Worm (Caenorhabditis elegans) whole organism, mixed stage, embryonic: ENCODE data around the gene C05D11.8.
A peak's percentile ranks its signal among the peaks of the same experiment; 100 is the strongest.

Experiments
- M03D4.4 ChIP-seq: sonication (generic microtip); optimal IDR thresholded peaks from 2 replicates; lab custom pipeline; 2017; ENCODE audit warnings: mild to moderate bottlenecking, missing genetic modification characterization, missing compliant biosample characterization
- bed-3 ChIP-seq: fragments of 200-800 bp; sonication (Bioruptor generic); optimal IDR thresholded peaks from 3 replicates; lab custom pipeline; 2018; ENCODE audit warnings: mild to moderate bottlenecking, missing genetic modification characterization, moderate library complexity, missing compliant biosample characterization
- blmp-1 ChIP-seq: fragments of 150-350 bp; optimal IDR thresholded peaks from 2 replicates; lab custom pipeline; 2014; ENCODE audit warnings: missing biosample characterization, missing genetic modification characterization
- ceh-39 ChIP-seq: fragments of 150-350 bp; optimal IDR thresholded peaks from 2 replicates; lab custom pipeline; 2014; ENCODE audit warnings: missing biosample characterization, missing genetic modification characterization
- ceh-43 ChIP-seq: fragments of 200-800 bp; sonication (Bioruptor generic); optimal IDR thresholded peaks from 2 replicates; lab custom pipeline; 2018; ENCODE audit warnings: mild to moderate bottlenecking, missing genetic modification characterization, moderate library complexity, missing compliant biosample characterization
- ceh-83 ChIP-seq: fragments of 200-800 bp; sonication (Bioruptor generic); optimal IDR thresholded peaks from 2 replicates; lab custom pipeline; 2018; ENCODE audit warnings: mild to moderate bottlenecking, missing genetic modification characterization, missing compliant biosample characterization
- ces-1 ChIP-seq: fragments of 150-350 bp; optimal IDR thresholded peaks from 2 replicates; lab custom pipeline; 2014; ENCODE audit warnings: missing biosample characterization, missing genetic modification reagents, missing genetic modification characterization
- cnd-1 ChIP-seq: fragments of 200-800 bp; sonication (Bioruptor generic); optimal IDR thresholded peaks from 2 replicates; lab custom pipeline; 2018; ENCODE audit warnings: mild to moderate bottlenecking, missing genetic modification characterization, missing compliant biosample characterization
- drap-1 ChIP-seq: fragments of 200-800 bp; sonication (Bioruptor generic); optimal IDR thresholded peaks from 3 replicates; lab custom pipeline; 2018; ENCODE audit warnings: mild to moderate bottlenecking, missing genetic modification characterization, missing compliant biosample characterization
- elt-1 ChIP-seq: sonication (generic microtip); optimal IDR thresholded peaks from 2 replicates; lab custom pipeline; 2017; ENCODE audit warnings: missing genetic modification characterization, mild to moderate bottlenecking, missing compliant biosample characterization, antibody characterized with exemption, moderate library complexity, borderline replicate concordance; ENCODE audit not compliant: insufficient read depth
- flh-1 ChIP-seq: fragments of 200-800 bp; sonication (Bioruptor generic); optimal IDR thresholded peaks from 2 replicates; lab custom pipeline; 2018; ENCODE audit warnings: mild to moderate bottlenecking, missing genetic modification characterization, moderate library complexity, missing compliant biosample characterization
- ham-2 ChIP-seq: fragments of 200-800 bp; sonication (Bioruptor generic); optimal IDR thresholded peaks from 2 replicates; lab custom pipeline; 2018; ENCODE audit warnings: mild to moderate bottlenecking, missing genetic modification characterization, missing compliant biosample characterization
- hlh-1 ChIP-seq: fragments of 150-350 bp; optimal IDR thresholded peaks from 2 replicates; lab custom pipeline; 2014; ENCODE audit warnings: missing biosample characterization, missing genetic modification reagents, missing genetic modification characterization
- lin-13 ChIP-seq: fragments of 150-350 bp; optimal IDR thresholded peaks from 2 replicates; lab custom pipeline; 2014; ENCODE audit warnings: missing biosample characterization, missing genetic modification characterization
- lin-32 ChIP-seq: fragments of 200-800 bp; sonication (Bioruptor generic); optimal IDR thresholded peaks from 2 replicates; lab custom pipeline; 2018; ENCODE audit warnings: mild to moderate bottlenecking, missing genetic modification characterization, missing compliant biosample characterization
- lsy-2 ChIP-seq: fragments of 150-350 bp; optimal IDR thresholded peaks from 2 replicates; lab custom pipeline; 2014; ENCODE audit warnings: missing biosample characterization, missing genetic modification characterization
- mab-5 ChIP-seq: fragments of 150-350 bp; optimal IDR thresholded peaks from 2 replicates; lab custom pipeline; 2014; ENCODE audit warnings: missing biosample characterization, missing genetic modification characterization
- mep-1 ChIP-seq: fragments of 150-350 bp; optimal IDR thresholded peaks from 2 replicates; lab custom pipeline; 2017; ENCODE audit warnings: missing biosample characterization, missing genetic modification reagents, missing genetic modification characterization, inconsistent platforms
- mls-2 ChIP-seq: sonication (generic microtip); optimal IDR thresholded peaks from 2 replicates; lab custom pipeline; 2016; ENCODE audit warnings: mild to moderate bottlenecking, missing genetic modification characterization, moderate library complexity, missing compliant biosample characterization
- nhr-2 ChIP-seq: fragments of 150-350 bp; optimal IDR thresholded peaks from 2 replicates; lab custom pipeline; 2014; ENCODE audit warnings: missing biosample characterization, missing genetic modification characterization
- nhr-237 ChIP-seq: fragments of 150-350 bp; optimal IDR thresholded peaks from 2 replicates; lab custom pipeline; 2014; ENCODE audit warnings: missing biosample characterization, missing genetic modification characterization
- nhr-28 ChIP-seq: fragments of 150-350 bp; optimal IDR thresholded peaks from 2 replicates; lab custom pipeline; 2014; ENCODE audit warnings: missing biosample characterization, missing genetic modification characterization
- nhr-76 ChIP-seq: sonication (generic microtip); optimal IDR thresholded peaks from 2 replicates; lab custom pipeline; 2017; ENCODE audit warnings: missing biosample characterization, missing genetic modification characterization
- pha-4 ChIP-seq: fragments of 150-350 bp; optimal IDR thresholded peaks from 2 replicates; lab custom pipeline; 2018; ENCODE audit warnings: missing biosample characterization, missing genetic modification reagents, missing genetic modification characterization
- sem-2 ChIP-seq: fragments of 200-800 bp; sonication (Bioruptor generic); optimal IDR thresholded peaks from 2 replicates; lab custom pipeline; 2018; ENCODE audit warnings: mild to moderate bottlenecking, missing genetic modification characterization, missing compliant biosample characterization
- snpc-4 ChIP-seq: fragments of 150-350 bp; optimal IDR thresholded peaks from 2 replicates; lab custom pipeline; 2014; ENCODE audit warnings: missing biosample characterization, missing genetic modification characterization
- sptf-1 ChIP-seq: sonication (generic microtip); optimal IDR thresholded peaks from 2 replicates; lab custom pipeline; 2017; ENCODE audit warnings: mild to moderate bottlenecking, missing genetic modification characterization, moderate library complexity, missing compliant biosample characterization
- tbx-8 ChIP-seq: fragments of 200-800 bp; sonication (Bioruptor generic); optimal IDR thresholded peaks from 2 replicates; lab custom pipeline; 2018; ENCODE audit warnings: mild to moderate bottlenecking, missing genetic modification characterization, moderate library complexity, missing compliant biosample characterization
- unc-120 ChIP-seq: sonication (generic microtip); optimal IDR thresholded peaks from 2 replicates; lab custom pipeline; 2017; ENCODE audit warnings: missing genetic modification characterization, missing compliant biosample characterization; ENCODE audit not compliant: poor library complexity, severe bottlenecking
- unc-39 ChIP-seq: fragments of 150-350 bp; optimal IDR thresholded peaks from 2 replicates; lab custom pipeline; 2014; ENCODE audit warnings: missing biosample characterization, missing genetic modification characterization
- unc-62 ChIP-seq: fragments of 150-350 bp; optimal IDR thresholded peaks from 2 replicates; lab custom pipeline; 2014; ENCODE audit warnings: missing biosample characterization, missing genetic modification reagents, missing genetic modification characterization
- zip-8 ChIP-seq: fragments of 150-350 bp; optimal IDR thresholded peaks from 2 replicates; lab custom pipeline; 2014; ENCODE audit warnings: missing biosample characterization, missing genetic modification characterization
- ztf-11 ChIP-seq: fragments of 150-350 bp; optimal IDR thresholded peaks from 2 replicates; lab custom pipeline; 2014; ENCODE audit warnings: missing biosample characterization, missing genetic modification characterization

The C05D11.8 gene

DNA sequence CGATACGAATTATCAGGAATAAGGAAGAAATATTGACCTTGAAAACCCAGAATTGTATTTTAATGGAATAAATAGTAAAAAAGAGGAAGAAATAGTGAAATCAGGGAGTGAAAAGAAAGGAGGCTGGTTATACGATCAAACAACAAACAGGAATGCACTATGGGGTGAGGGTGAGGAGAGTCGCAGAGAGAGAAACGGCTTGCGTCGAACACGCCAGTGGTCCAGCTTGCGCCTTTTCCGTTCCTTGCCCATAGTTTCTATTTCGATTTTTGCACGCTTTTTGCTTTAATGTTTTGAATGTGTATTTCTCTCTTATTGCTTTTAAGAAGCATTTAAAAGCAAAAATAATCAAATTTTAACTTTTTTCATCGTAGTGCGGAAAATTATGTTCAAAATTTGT, 26.6 kb upstream of the C05D11.8 start:
- TF ChIP-seq snpc-4 = no peak
- TF ChIP-seq tbx-8 (GFP tag; lab: Kevin White, UChicago) = no peak
- TF ChIP-seq nhr-28 (tag; lab: Kevin White, UChicago) = no peak
- peak; percentile 75 for TF ChIP-seq pha-4 (tag; lab: Kevin White, UChicago)
- TF ChIP-seq unc-62 (GFP tag; lab: Kevin White, UChicago) = no peak
- TF ChIP-seq nhr-76 (tag; lab: Kevin White, UChicago) = no peak
- no peak for TF ChIP-seq unc-39 (tag; lab: Kevin White, UChicago)
- TF ChIP-seq blmp-1 (tag; lab: Kevin White, UChicago) = peak; percentile 51
- peak; percentile 72 for TF ChIP-seq cnd-1 (tag; lab: Kevin White, UChicago)
- peak; percentile 78 for TF ChIP-seq M03D4.4
- TF ChIP-seq ces-1 (GFP tag; lab: Kevin White, UChicago) = peak; percentile 25
- peak; percentile 81 for TF ChIP-seq mls-2 (tag; lab: Kevin White, UChicago)
- peak; percentile 67 for TF ChIP-seq unc-120 (tag; lab: Kevin White, UChicago)
- TF ChIP-seq ceh-39 (tag; lab: Kevin White, UChicago) = no peak
- peak; percentile 83 for TF ChIP-seq lin-13 (tag; lab: Kevin White, UChicago)
- peak; percentile 75 for TF ChIP-seq ham-2
- TF ChIP-seq nhr-237 (tag; lab: Kevin White, UChicago) = peak; percentile 85
- peak; percentile 86 for TF ChIP-seq sptf-1 (tag; lab: Kevin White, UChicago)
- peak; percentile 41 for TF ChIP-seq ztf-11 (tag; lab: Kevin White, UChicago)
- peak; percentile 11 for TF ChIP-seq sem-2 (GFP tag; lab: Kevin White, UChicago)
- TF ChIP-seq hlh-1 (tag; lab: Kevin White, UChicago) = peak; percentile 37
- TF ChIP-seq ceh-43 (GFP tag; lab: Kevin White, UChicago) = peak; percentile 7
- TF ChIP-seq mep-1 (tag; lab: Kevin White, UChicago) = peak; percentile 89
- peak; percentile 51 for TF ChIP-seq ceh-83
- peak; percentile 82 for TF ChIP-seq lsy-2
- peak; percentile 6 for TF ChIP-seq flh-1 (GFP tag; lab: Kevin White, UChicago)
- no peak for TF ChIP-seq lin-32 (GFP tag; lab: Kevin White, UChicago)
- TF ChIP-seq elt-1 (tag; lab: Kevin White, UChicago) = peak; percentile 35
- no peak for TF ChIP-seq nhr-2 (tag; lab: Kevin White, UChicago)
- peak; percentile 63 for TF ChIP-seq drap-1 (GFP tag; lab: Kevin White, UChicago)
- TF ChIP-seq bed-3 (GFP tag; lab: Kevin White, UChicago) = peak; percentile 5

DNA sequence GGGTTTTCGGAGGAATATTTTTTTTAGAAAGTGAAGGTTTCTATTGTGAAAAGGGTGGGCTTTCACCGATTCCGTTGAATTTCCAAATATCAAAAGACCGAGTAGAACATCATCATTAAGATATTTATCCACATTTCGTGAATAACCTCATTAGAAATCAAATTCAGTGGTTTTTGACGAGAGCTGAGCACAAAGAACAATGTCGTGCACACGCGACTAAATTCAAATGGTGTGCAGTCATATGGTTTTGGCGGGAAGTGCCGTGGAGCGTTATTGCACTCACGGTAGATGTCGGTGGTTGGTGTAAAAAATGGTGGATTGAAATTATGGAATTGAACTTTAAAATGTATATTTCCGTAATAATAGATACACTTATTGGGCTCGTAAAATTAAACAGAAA, 25.6 kb upstream of the C05D11.8 start:
- TF ChIP-seq ceh-39 (tag; lab: Kevin White, UChicago) (peak; percentile 47), mep-1 (tag; lab: Kevin White, UChicago) (peak; percentile 65), lsy-2 (peak; percentile 24), hlh-1 (tag; lab: Kevin White, UChicago) (peak; percentile 63), ceh-43 (GFP tag; lab: Kevin White, UChicago) (no peak), lin-13 (tag; lab: Kevin White, UChicago) (peak; percentile 17)

DNA sequence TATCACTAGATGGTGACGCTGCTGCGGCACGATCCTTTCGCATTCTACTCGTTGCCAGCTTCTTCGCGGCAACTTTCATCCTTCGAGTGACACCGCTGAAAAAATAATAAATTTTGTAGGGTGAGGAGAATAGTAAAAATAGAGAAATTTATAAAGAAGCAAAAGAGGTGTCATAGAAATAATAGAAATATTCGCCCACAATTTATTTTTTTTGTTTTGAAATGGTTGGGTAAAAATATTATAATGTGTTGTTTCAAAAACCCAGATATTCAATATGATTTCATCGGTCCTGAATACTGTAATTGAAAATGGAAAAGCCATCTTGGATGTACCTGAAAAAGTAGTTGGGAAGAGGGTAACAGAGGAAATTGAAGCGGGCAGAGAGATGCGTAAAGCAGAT, 25.2 kb upstream of the C05D11.8 start, which contains the start of gene set-1:
Gene set-1 (minus strand): TSS at position 101 of the 400 bp plus-strand sequence.
- no peak for TF ChIP-seq elt-1 (tag; lab: Kevin White, UChicago)
- no peak for TF ChIP-seq unc-62 (GFP tag; lab: Kevin White, UChicago)
- TF ChIP-seq nhr-2 (tag; lab: Kevin White, UChicago) = no peak
- TF ChIP-seq snpc-4 = no peak
- no peak for TF ChIP-seq lsy-2
- no peak for TF ChIP-seq lin-32 (GFP tag; lab: Kevin White, UChicago)
- TF ChIP-seq ceh-39 (tag; lab: Kevin White, UChicago) = no peak
- no peak for TF ChIP-seq ceh-83
- no peak for TF ChIP-seq hlh-1 (tag; lab: Kevin White, UChicago)
- no peak for TF ChIP-seq mep-1 (tag; lab: Kevin White, UChicago)
- TF ChIP-seq mab-5 = no peak
- TF ChIP-seq M03D4.4 = no peak
- no peak for TF ChIP-seq zip-8 (tag; lab: Kevin White, UChicago)

DNA sequence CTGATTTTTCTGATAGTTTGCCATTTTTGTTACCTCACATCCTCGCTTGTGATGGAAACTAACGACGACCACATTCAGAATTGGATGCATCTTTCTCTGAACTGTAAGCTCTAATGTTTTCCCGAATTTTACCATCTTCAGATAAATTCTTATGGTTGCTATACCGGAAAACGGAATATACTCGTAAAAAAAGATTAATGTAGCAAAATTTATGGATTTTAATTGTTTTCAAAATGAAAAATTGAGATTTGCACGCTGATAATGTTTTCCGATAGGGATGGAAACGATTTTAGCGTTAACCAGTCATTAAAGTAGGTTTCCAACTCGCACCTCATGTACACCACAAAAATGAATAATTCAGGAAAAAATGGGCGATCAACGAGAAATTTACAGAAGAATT, 23.5 kb upstream of the C05D11.8 start, which contains the start of gene T26A5.6:
Gene T26A5.6 (minus strand): TSS at position 101 of the 400 bp plus-strand sequence.
- no peak for TF ChIP-seq sem-2 (GFP tag; lab: Kevin White, UChicago)
- TF ChIP-seq, all 35 proteins: peak for 0
